Fruit fly (Drosophila melanogaster) whole organism, embryonic: ENCODE data around the gene Tlk.

Experiments
- Adf1 ChIP-seq: fragments of 200-800 bp; sonication (Bioruptor generic); IDR thresholded peaks from 2 replicates; pipeline ENCODE4 v1.3.6; 2022; ENCODE audit warnings: missing biosample characterization, missing genetic modification characterization
- CG10979 ChIP-seq: fragments of 200-800 bp; sonication (Bioruptor generic); optimal IDR thresholded peaks from 2 replicates; lab custom pipeline; 2018; ENCODE audit warnings: missing biosample characterization, mild to moderate bottlenecking, missing genetic modification characterization, moderate library complexity
- CG12299 ChIP-seq: fragments of 200-800 bp; sonication (Bioruptor generic); optimal IDR thresholded peaks from 2 replicates; lab custom pipeline; 2018; ENCODE audit warnings: missing biosample characterization, mild to moderate bottlenecking, missing genetic modification characterization
- CG13123 ChIP-seq: fragments of 200-800 bp; sonication (Bioruptor generic); optimal IDR thresholded peaks from 2 replicates; lab custom pipeline; 2016; ENCODE audit warnings: missing biosample characterization, missing genetic modification characterization
- CG15073 ChIP-seq: fragments of 200-800 bp; sonication (Bioruptor generic); optimal IDR thresholded peaks from 2 replicates; lab custom pipeline; 2016; ENCODE audit warnings: missing biosample characterization, missing genetic modification characterization
- CG15514 ChIP-seq: fragments of 200-800 bp; sonication (Bioruptor generic); optimal IDR thresholded peaks from 3 replicates; lab custom pipeline; 2017; ENCODE audit warnings: missing biosample characterization, missing genetic modification characterization, mild to moderate bottlenecking, moderate library complexity, missing genetic modification reagents
- CG16815 ChIP-seq: fragments of 200-800 bp; sonication (Bioruptor generic); optimal IDR thresholded peaks from 3 replicates; lab custom pipeline; 2017; ENCODE audit warnings: missing biosample characterization, mild to moderate bottlenecking, missing genetic modification characterization
- CG16863 ChIP-seq: fragments of 200-800 bp; sonication (Bioruptor generic); optimal IDR thresholded peaks from 3 replicates; lab custom pipeline; 2016; ENCODE audit warnings: missing biosample characterization, missing genetic modification characterization
- CG17568 ChIP-seq: fragments of 200-800 bp; sonication (Bioruptor generic); optimal IDR thresholded peaks from 2 replicates; lab custom pipeline; 2018; ENCODE audit warnings: missing biosample characterization, mild to moderate bottlenecking, missing genetic modification characterization, moderate library complexity
- CG17829 ChIP-seq: fragments of 200-800 bp; optimal IDR thresholded peaks from 2 replicates; lab custom pipeline; 2019; ENCODE audit warnings: missing biosample characterization, mild to moderate bottlenecking, missing genetic modification characterization, moderate library complexity
- CG32532 ChIP-seq: fragments of 200-800 bp; sonication (Bioruptor generic); IDR thresholded peaks from 2 replicates; pipeline ENCODE4 v1.3.6; 2022; ENCODE audit warnings: missing biosample characterization, missing genetic modification characterization
- CG3407 ChIP-seq: fragments of 200-800 bp; sonication (Bioruptor generic); optimal IDR thresholded peaks from 2 replicates; lab custom pipeline; 2018; ENCODE audit warnings: missing biosample characterization, mild to moderate bottlenecking, missing genetic modification characterization
- CG3995 ChIP-seq: fragments of 200-800 bp; sonication (Bioruptor generic); optimal IDR thresholded peaks from 3 replicates; lab custom pipeline; 2016; ENCODE audit warnings: missing biosample characterization, missing genetic modification characterization
- CG4730 ChIP-seq: fragments of 200-800 bp; sonication (Bioruptor generic); IDR thresholded peaks from 2 replicates; pipeline ENCODE4 v1.3.6; 2022; ENCODE audit warnings: missing biosample characterization, missing genetic modification characterization
- CG4820 ChIP-seq: fragments of 200-800 bp; sonication (Bioruptor generic); optimal IDR thresholded peaks from 3 replicates; lab custom pipeline; 2016; ENCODE audit warnings: missing biosample characterization, missing genetic modification characterization
- CG6272 ChIP-seq: fragments of 200-800 bp; sonication (Bioruptor generic); IDR thresholded peaks from 2 replicates; pipeline ENCODE4 v1.3.6; 2022; ENCODE audit warnings: missing biosample characterization, missing genetic modification characterization
- CG7271 ChIP-seq: fragments of 200-800 bp; sonication (Bioruptor generic); optimal IDR thresholded peaks from 2 replicates; lab custom pipeline; 2018; ENCODE audit warnings: missing biosample characterization, mild to moderate bottlenecking, missing genetic modification characterization, moderate library complexity
- CG7372 ChIP-seq: fragments of 200-800 bp; sonication (Bioruptor generic); IDR thresholded peaks from 2 replicates; pipeline ENCODE4 v1.3.6; 2022; ENCODE audit warnings: missing biosample characterization, missing genetic modification characterization
- CG7987 ChIP-seq: fragments of 200-800 bp; sonication (Bioruptor generic); optimal IDR thresholded peaks from 2 replicates; lab custom pipeline; 2018; ENCODE audit warnings: missing biosample characterization, mild to moderate bottlenecking, missing genetic modification characterization, moderate library complexity
- CG8924 ChIP-seq: fragments of 200-800 bp; optimal IDR thresholded peaks from 3 replicates; lab custom pipeline; 2019; ENCODE audit warnings: missing biosample characterization, mild to moderate bottlenecking, missing genetic modification characterization, moderate library complexity
- Dll ChIP-seq: fragments of 200-800 bp; sonication (Bioruptor generic); IDR thresholded peaks from 4 replicates; pipeline ENCODE4 v1.3.6; 2022; ENCODE audit warnings: missing biosample characterization, missing genetic modification characterization; ENCODE audit not compliant: partially characterized antibody
- Dp ChIP-seq: fragments of 200-800 bp; sonication (Bioruptor generic); optimal IDR thresholded peaks from 2 replicates; lab custom pipeline; 2018; ENCODE audit warnings: missing biosample characterization, mild to moderate bottlenecking, missing genetic modification characterization, moderate library complexity
- GATAe ChIP-seq: fragments of 200-800 bp; sonication (Bioruptor generic); conservative IDR thresholded peaks from 2 replicates; pipeline ENCODE4 v1.3.6; 2022; ENCODE audit warnings: missing biosample characterization, missing genetic modification characterization
- HLH54F ChIP-seq: fragments of 200-800 bp; sonication (Bioruptor generic); optimal IDR thresholded peaks from 3 replicates; lab custom pipeline; 2016; ENCODE audit warnings: missing biosample characterization, missing genetic modification characterization
- Hr78 ChIP-seq, 2 experiments: fragments of 200-800 bp in 1 of 2; fragments of >200 bp in 1 of 2; sonication (Bioruptor generic) in 1 of 2; optimal IDR thresholded peaks; 2 replicates each; lab custom pipeline; 2017 to 2019; ENCODE audit warnings: missing biosample characterization in 2 of 2, missing genetic modification characterization in 2 of 2, mild to moderate bottlenecking in 1 of 2, moderate library complexity in 1 of 2
- Max ChIP-seq: fragments of 200-800 bp; sonication (Bioruptor generic); optimal IDR thresholded peaks from 2 replicates; lab custom pipeline; 2016; ENCODE audit warnings: missing biosample characterization, mild to moderate bottlenecking, missing genetic modification characterization
- Optix ChIP-seq: fragments of 200-800 bp; sonication (Bioruptor generic); IDR thresholded peaks from 3 replicates; pipeline ENCODE4 v1.3.6; 2022; ENCODE audit warnings: missing biosample characterization, missing genetic modification characterization
- Pdp1 ChIP-seq, 2 experiments: fragments of 200-800 bp; sonication (Bioruptor generic); optimal IDR thresholded peaks; 3 replicates each; lab custom pipeline; 2016; ENCODE audit warnings: missing biosample characterization in 2 of 2, missing genetic modification characterization in 2 of 2, mild to moderate bottlenecking in 1 of 2, moderate library complexity in 1 of 2
- Side ChIP-seq: fragments of 200-800 bp; sonication (Bioruptor generic); optimal IDR thresholded peaks from 2 replicates; lab custom pipeline; 2016; ENCODE audit warnings: missing biosample characterization, missing genetic modification characterization
- ase ChIP-seq: fragments of 200-800 bp; sonication (Bioruptor generic); IDR thresholded peaks from 3 replicates; pipeline ENCODE4 v1.3.6; 2022; ENCODE audit warnings: missing biosample characterization, missing genetic modification characterization
- cad ChIP-seq: fragments of >200 bp; optimal IDR thresholded peaks from 2 replicates; lab custom pipeline; 2017; ENCODE audit warnings: missing biosample characterization, missing genetic modification characterization
- cas ChIP-seq: fragments of 200-800 bp; sonication (Bioruptor generic); IDR thresholded peaks from 2 replicates; pipeline ENCODE4 v1.3.6; 2022; ENCODE audit warnings: missing biosample characterization, missing genetic modification characterization
- ci ChIP-seq: fragments of 200-800 bp; sonication (Bioruptor generic); IDR thresholded peaks from 3 replicates; pipeline ENCODE4 v1.3.6; 2022; ENCODE audit warnings: missing biosample characterization, missing genetic modification characterization
- dati ChIP-seq: fragments of 200-800 bp; sonication (Bioruptor generic); IDR thresholded peaks from 2 replicates; pipeline ENCODE4 v1.3.6; 2022; ENCODE audit warnings: missing biosample characterization, missing genetic modification characterization
- dpn ChIP-seq, 2 experiments: fragments of 200-800 bp; sonication (Bioruptor generic); optimal IDR thresholded peaks; 3 replicates each; lab custom pipeline; 2016; ENCODE audit warnings: missing biosample characterization in 2 of 2, missing genetic modification characterization in 2 of 2
- esg ChIP-seq: fragments of 200-800 bp; sonication (Bioruptor generic); conservative IDR thresholded peaks from 2 replicates; pipeline ENCODE4 v1.3.6; 2022; ENCODE audit warnings: missing biosample characterization, missing genetic modification characterization
- exex ChIP-seq: fragments of 200-800 bp; sonication (Bioruptor generic); optimal IDR thresholded peaks from 4 replicates; lab custom pipeline; 2018; ENCODE audit warnings: missing biosample characterization, mild to moderate bottlenecking, missing genetic modification characterization, moderate library complexity
- fd102C ChIP-seq: fragments of 200-800 bp; sonication (Bioruptor generic); optimal IDR thresholded peaks from 2 replicates; lab custom pipeline; 2018; ENCODE audit warnings: missing biosample characterization, mild to moderate bottlenecking, missing genetic modification characterization, moderate library complexity
- ftz-f1 ChIP-seq: fragments of 200-800 bp; sonication (Bioruptor generic); optimal IDR thresholded peaks from 2 replicates; lab custom pipeline; 2016; ENCODE audit warnings: missing biosample characterization, missing genetic modification characterization
- gem ChIP-seq: fragments of 200-800 bp; sonication (Bioruptor generic); optimal IDR thresholded peaks from 2 replicates; lab custom pipeline; 2019; ENCODE audit warnings: missing biosample characterization, mild to moderate bottlenecking, missing genetic modification characterization, moderate library complexity
- gt ChIP-seq: fragments of 200-800 bp; sonication (Bioruptor generic); IDR thresholded peaks from 2 replicates; pipeline ENCODE4 v1.3.6; 2022; ENCODE audit warnings: missing biosample characterization, missing genetic modification characterization
- inv ChIP-seq: fragments of 200-800 bp; sonication (Bioruptor generic); IDR thresholded peaks from 2 replicates; pipeline ENCODE4 v1.3.6; 2022; ENCODE audit warnings: missing biosample characterization, missing genetic modification characterization; ENCODE audit not compliant: partially characterized antibody
- jigr1 ChIP-seq: fragments of 200-800 bp; sonication (Bioruptor generic); IDR thresholded peaks from 3 replicates; pipeline ENCODE4 v1.3.6; 2022; ENCODE audit warnings: missing biosample characterization, missing genetic modification characterization
- kah ChIP-seq: fragments of 200-800 bp; sonication (Bioruptor generic); optimal IDR thresholded peaks from 2 replicates; lab custom pipeline; 2018; ENCODE audit warnings: missing biosample characterization, mild to moderate bottlenecking, missing genetic modification characterization
- lbe ChIP-seq: fragments of 200-800 bp; sonication (Bioruptor generic); optimal IDR thresholded peaks from 2 replicates; lab custom pipeline; 2016; ENCODE audit warnings: missing biosample characterization, mild to moderate bottlenecking, missing genetic modification characterization
- lilli ChIP-seq: fragments of 200-800 bp; sonication (Bioruptor generic); optimal IDR thresholded peaks from 3 replicates; lab custom pipeline; 2016; ENCODE audit warnings: missing biosample characterization, missing genetic modification characterization
- maf-S ChIP-seq: fragments of 200-800 bp; sonication (Bioruptor generic); optimal IDR thresholded peaks from 2 replicates; lab custom pipeline; 2016; ENCODE audit warnings: missing biosample characterization, missing genetic modification characterization
- nerfin-2 ChIP-seq: fragments of 200-800 bp; sonication (Bioruptor generic); IDR thresholded peaks from 2 replicates; pipeline ENCODE4 v1.3.6; 2022; ENCODE audit warnings: missing biosample characterization, missing genetic modification characterization; ENCODE audit not compliant: partially characterized antibody
- salm ChIP-seq: fragments of 200-800 bp; sonication (Bioruptor generic); optimal IDR thresholded peaks from 2 replicates; lab custom pipeline; 2018; ENCODE audit warnings: missing biosample characterization, mild to moderate bottlenecking, missing genetic modification characterization
- tx ChIP-seq: fragments of 200-800 bp; sonication (Bioruptor generic); optimal IDR thresholded peaks from 2 replicates; lab custom pipeline; 2016; ENCODE audit warnings: missing biosample characterization, missing genetic modification characterization
- vvl ChIP-seq: fragments of 200-800 bp; sonication (Bioruptor generic); IDR thresholded peaks from 2 replicates; pipeline ENCODE4 v1.3.6; 2022; ENCODE audit warnings: missing biosample characterization, missing genetic modification characterization

The Tlk gene

dm6 chrX:3774277-3774676 is 54.5 kb downstream of the Tlk start (continued):
- TF ChIP-seq CG15073 (GFP tag; lab: Kevin White, UChicago), result peak; percentile 11
- TF ChIP-seq maf-S (GFP tag; lab: Kevin White, UChicago), result peak; percentile 90
- TF ChIP-seq Hr78 (GFP tag; optimal IDR thresholded peaks at IDR 0.05; lab: Kevin White, UChicago), result peak in 1 of 2 experiments; percentile 1
- peak; percentile 79 for TF ChIP-seq CG16815 (GFP tag; lab: Kevin White, UChicago)
- TF ChIP-seq CG8924 (tag; lab: Kevin White, UChicago), result peak; percentile 94
- TF ChIP-seq CG7987 (GFP tag; lab: Kevin White, UChicago), result peak; percentile 86
- TF ChIP-seq Adf1 (GFP tag; lab: Robert Waterston, UW), result peak; percentile 79
- peak; percentile 85 for TF ChIP-seq tx (GFP tag; lab: Kevin White, UChicago)
- peak; percentile 74 for TF ChIP-seq CG7271
- TF ChIP-seq gt (GFP tag; lab: Robert Waterston, UW), result no peak
- peak; percentile 92 for TF ChIP-seq cas (GFP tag; lab: Robert Waterston, UW)
- peak; percentile 97 for TF ChIP-seq CG32532 (GFP tag; lab: Robert Waterston, UW)
- TF ChIP-seq Dll (GFP tag; lab: Robert Waterston, UW), result no peak
- peak; percentile 43; the same call in 1 of the 2 replicates for TF ChIP-seq dati (GFP tag; lab: Robert Waterston, UW)
- peak; percentile 94 for TF ChIP-seq lilli
- peak; percentile 83 for TF ChIP-seq CG17568 (GFP tag; lab: Kevin White, UChicago)
- TF ChIP-seq Max (GFP tag; lab: Kevin White, UChicago), result peak; percentile 74
- TF ChIP-seq nerfin-2 (GFP tag; lab: Robert Waterston, UW), result no peak
- TF ChIP-seq Optix (GFP tag; lab: Robert Waterston, UW), result 0 out of 3 replicates have a peak, but pooled peaks have one; percentile 13
- peak; percentile 58 for TF ChIP-seq CG13123
- no peak for TF ChIP-seq cad (GFP tag; lab: Kevin White, UChicago)
- TF ChIP-seq inv (GFP tag; lab: Robert Waterston, UW), result no peak
- TF ChIP-seq ase (GFP tag; lab: Robert Waterston, UW), result peak; percentile 81; the same call in 2 of the 3 replicates
- peak; percentile 81 for TF ChIP-seq CG16863 (GFP tag; lab: Kevin White, UChicago)
- peak; percentile 72 for TF ChIP-seq kah (GFP tag; lab: Kevin White, UChicago)
- TF ChIP-seq Side (GFP tag; lab: Kevin White, UChicago), result peak; percentile 91
- TF ChIP-seq HLH54F, result peak; percentile 90
- TF ChIP-seq CG4820 (GFP tag; lab: Kevin White, UChicago), result peak; percentile 75
- TF ChIP-seq exex (tag; lab: Kevin White, UChicago), result peak; percentile 78
- TF ChIP-seq ftz-f1 (GFP tag; lab: Kevin White, UChicago), result no peak
- TF ChIP-seq fd102C (GFP tag; lab: Kevin White, UChicago), result peak; percentile 40
- TF ChIP-seq Dp (GFP tag; lab: Kevin White, UChicago), result no peak
- peak; percentile 95 for TF ChIP-seq vvl (GFP tag; lab: Robert Waterston, UW)
- TF ChIP-seq GATAe, result peak; percentile 80
- peak; percentile 62 for TF ChIP-seq CG10979
- peak; percentile 94 for TF ChIP-seq gem (tag; lab: Kevin White, UChicago)
- peak; percentile 76 for TF ChIP-seq CG3995 (GFP tag; lab: Kevin White, UChicago)
- TF ChIP-seq CG6272 (GFP tag; lab: Robert Waterston, UW), result peak; percentile 87
- TF ChIP-seq CG7372 (GFP tag; lab: Robert Waterston, UW), result peak; percentile 94
- peak; percentile 58 for TF ChIP-seq CG3407 (GFP tag; lab: Kevin White, UChicago)
- TF ChIP-seq dpn (GFP tag; optimal IDR thresholded peaks at IDR 0.05; lab: Kevin White, UChicago), result peak; percentile 90 to 92
- peak; percentile 88 for TF ChIP-seq CG12299
- TF ChIP-seq CG15514 (GFP tag; lab: Kevin White, UChicago), result peak; percentile 86
- no peak for TF ChIP-seq jigr1
- peak; percentile 87 for TF ChIP-seq CG17829 (tag; lab: Kevin White, UChicago)
- peak; percentile 80 to 92 for TF ChIP-seq Pdp1 (GFP tag; optimal IDR thresholded peaks at IDR 0.05; lab: Kevin White, UChicago)
- peak; percentile 88 for TF ChIP-seq esg (GFP tag; lab: Robert Waterston, UW)
- peak; percentile 90 for TF ChIP-seq ci (GFP tag; lab: Robert Waterston, UW)
- TF ChIP-seq salm (tag; lab: Kevin White, UChicago), result peak; percentile 68
- TF ChIP-seq lbe, result peak; percentile 73
- TF ChIP-seq CG4730 (GFP tag; lab: Robert Waterston, UW), result peak; percentile 93
